Worm (Caenorhabditis elegans): Measurements from ENCODE around the gene W03F8.6.
"Not testable (repeated sequence)": the region's sequence is repeated elsewhere in the genome, so short reads cannot be mapped to it uniquely, and the experiment has no call there.

DNA sequence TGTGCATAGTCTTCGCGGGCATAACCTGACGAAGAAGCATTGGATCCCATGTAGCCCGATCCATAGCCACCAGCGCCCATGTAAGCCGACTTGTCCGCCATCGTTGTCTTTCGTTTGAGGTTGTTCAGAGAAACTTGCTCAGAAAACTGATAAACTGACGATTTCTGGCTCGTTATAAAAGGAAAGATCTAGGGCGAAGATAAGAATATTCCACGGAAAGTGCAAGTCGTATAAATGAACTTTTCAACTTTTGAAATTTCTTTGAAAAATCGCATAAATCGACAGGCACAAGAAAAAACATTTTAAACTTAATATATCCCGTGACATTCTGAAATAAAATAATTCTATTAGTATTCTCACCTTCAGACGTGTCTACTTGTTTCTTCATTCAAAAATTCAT lies 23.4 kb downstream of the W03F8.6 start, which contains the start of the genes nspd-3 and C24D10.2:
- not testable (repeated sequence) for TF ChIP-seq ama-1 (optimal IDR thresholded peaks at IDR 0.05); pqm-1 (tag; optimal IDR thresholded peaks at IDR 0.05)

All from whole organism, late embryonic.